Fruit fly (Drosophila melanogaster) whole organism, embryonic: ENCODE measurements around the gene Ube4B.

Experiments
- Atf-2 ChIP-seq: fragments of 200-800 bp; sonication (Bioruptor generic); optimal IDR thresholded peaks from 2 replicates; lab custom pipeline; 2016; ENCODE audit warnings: missing biosample characterization, missing genetic modification characterization
- Atf3 ChIP-seq: fragments of 200-800 bp; sonication (Bioruptor generic); optimal IDR thresholded peaks from 3 replicates; lab custom pipeline; 2016; ENCODE audit warnings: missing biosample characterization, missing genetic modification characterization
- BtbVII ChIP-seq: fragments of 200-800 bp; sonication (Bioruptor generic); optimal IDR thresholded peaks from 3 replicates; lab custom pipeline; 2017; ENCODE audit warnings: missing biosample characterization, mild to moderate bottlenecking, missing genetic modification characterization
- CG11398 ChIP-seq: fragments of 200-800 bp; sonication (Bioruptor generic); optimal IDR thresholded peaks from 2 replicates; lab custom pipeline; 2016; ENCODE audit warnings: missing biosample characterization, missing genetic modification characterization
- CG11695 ChIP-seq: fragments of 200-800 bp; sonication (Bioruptor generic); IDR thresholded peaks from 3 replicates; pipeline ENCODE4 v1.3.6; 2022; ENCODE audit warnings: missing biosample characterization, missing genetic modification characterization
- CG11696 ChIP-seq: fragments of 200-800 bp; sonication (Bioruptor generic); IDR thresholded peaks from 2 replicates; pipeline ENCODE4 v1.3.6; 2022; ENCODE audit warnings: missing biosample characterization, missing genetic modification characterization
- CG12155 ChIP-seq: fragments of 200-800 bp; sonication (Bioruptor generic); optimal IDR thresholded peaks from 3 replicates; lab custom pipeline; 2016; ENCODE audit warnings: missing biosample characterization, missing genetic modification characterization
- CG12236 ChIP-seq: fragments of 200-800 bp; sonication (Bioruptor generic); optimal IDR thresholded peaks from 2 replicates; lab custom pipeline; 2016; ENCODE audit warnings: missing biosample characterization, missing genetic modification characterization
- CG13287 ChIP-seq: fragments of 200-800 bp; sonication (Bioruptor generic); IDR thresholded peaks from 2 replicates; pipeline ENCODE4 v1.3.6; 2022; ENCODE audit warnings: missing biosample characterization, missing genetic modification characterization; ENCODE audit not compliant: partially characterized antibody
- CG15073 ChIP-seq: fragments of 200-800 bp; sonication (Bioruptor generic); optimal IDR thresholded peaks from 2 replicates; lab custom pipeline; 2016; ENCODE audit warnings: missing biosample characterization, missing genetic modification characterization
- CG15479 ChIP-seq: fragments of 200-800 bp; sonication (Bioruptor generic); optimal IDR thresholded peaks from 3 replicates; lab custom pipeline; 2019; ENCODE audit warnings: missing biosample characterization, mild to moderate bottlenecking, missing genetic modification characterization, moderate library complexity
- CG15601 ChIP-seq: fragments of 200-800 bp; sonication (Bioruptor generic); optimal IDR thresholded peaks from 3 replicates; lab custom pipeline; 2019; ENCODE audit warnings: missing biosample characterization, mild to moderate bottlenecking, missing genetic modification characterization, moderate library complexity
- CG30020 ChIP-seq: fragments of 200-800 bp; optimal IDR thresholded peaks from 2 replicates; lab custom pipeline; 2019; ENCODE audit warnings: missing biosample characterization, mild to moderate bottlenecking, missing genetic modification characterization, moderate library complexity
- CG3847 ChIP-seq: fragments of 200-800 bp; sonication (Bioruptor generic); IDR thresholded peaks from 2 replicates; pipeline ENCODE4 v1.3.6; 2022; ENCODE audit warnings: missing biosample characterization, missing genetic modification characterization
- CG5180 ChIP-seq: fragments of 200-800 bp; sonication (Bioruptor generic); optimal IDR thresholded peaks from 3 replicates; lab custom pipeline; 2017; ENCODE audit warnings: missing biosample characterization, missing genetic modification characterization, mild to moderate bottlenecking, moderate library complexity, missing genetic modification reagents
- CG7786 ChIP-seq: fragments of 200-800 bp; sonication (Bioruptor generic); optimal IDR thresholded peaks from 2 replicates; lab custom pipeline; 2016; ENCODE audit warnings: missing biosample characterization, missing genetic modification characterization
- CG7963 ChIP-seq: fragments of 200-800 bp; sonication (Bioruptor generic); IDR thresholded peaks from 3 replicates; pipeline ENCODE4 v1.3.6; 2022; ENCODE audit warnings: missing biosample characterization, missing genetic modification characterization; ENCODE audit not compliant: partially characterized antibody
- CG8359 ChIP-seq: fragments of 200-800 bp; sonication (Bioruptor generic); optimal IDR thresholded peaks from 2 replicates; lab custom pipeline; 2017; ENCODE audit warnings: missing biosample characterization, mild to moderate bottlenecking, missing genetic modification characterization, borderline replicate concordance
- CTCF ChIP-seq: fragments of 200-800 bp; sonication (Bioruptor generic); optimal IDR thresholded peaks from 2 replicates; lab custom pipeline; 2017; ENCODE audit warnings: missing biosample characterization, mild to moderate bottlenecking, missing genetic modification characterization, moderate library complexity
- CoRest ChIP-seq: fragments of 200-800 bp; sonication (Bioruptor generic); optimal IDR thresholded peaks from 3 replicates; lab custom pipeline; 2018; ENCODE audit warnings: missing biosample characterization, mild to moderate bottlenecking, missing genetic modification characterization, moderate library complexity
- CrebB ChIP-seq: fragments of 200-800 bp; sonication (Bioruptor generic); optimal IDR thresholded peaks from 3 replicates; lab custom pipeline; 2018; ENCODE audit warnings: missing biosample characterization, mild to moderate bottlenecking, missing genetic modification characterization
- D19A ChIP-seq: fragments of 200-800 bp; optimal IDR thresholded peaks from 3 replicates; lab custom pipeline; 2019; ENCODE audit warnings: missing biosample characterization, mild to moderate bottlenecking, missing genetic modification characterization, moderate library complexity
- Dll ChIP-seq: fragments of 200-800 bp; sonication (Bioruptor generic); IDR thresholded peaks from 4 replicates; pipeline ENCODE4 v1.3.6; 2022; ENCODE audit warnings: missing biosample characterization, missing genetic modification characterization; ENCODE audit not compliant: partially characterized antibody
- HmgD ChIP-seq: fragments of 200-800 bp; sonication (Bioruptor generic); optimal IDR thresholded peaks from 3 replicates; lab custom pipeline; 2016; ENCODE audit warnings: missing biosample characterization, missing genetic modification characterization
- Mes4 ChIP-seq: fragments of 200-800 bp; sonication (Bioruptor generic); optimal IDR thresholded peaks from 2 replicates; lab custom pipeline; 2016; ENCODE audit warnings: missing biosample characterization, missing genetic modification characterization
- PHDP ChIP-seq: fragments of 200-800 bp; sonication (Bioruptor generic); optimal IDR thresholded peaks from 3 replicates; lab custom pipeline; 2018; ENCODE audit warnings: missing biosample characterization, mild to moderate bottlenecking, missing genetic modification characterization, moderate library complexity
- Rfx ChIP-seq: fragments of 200-800 bp; sonication (Bioruptor generic); IDR thresholded peaks from 2 replicates; pipeline ENCODE4 v1.3.6; 2022; ENCODE audit warnings: missing biosample characterization, missing genetic modification characterization
- Tbp ChIP-seq: fragments of >200 bp; optimal IDR thresholded peaks from 2 replicates; lab custom pipeline; 2018; ENCODE audit warnings: missing biosample characterization, missing genetic modification characterization
- ab ChIP-seq: fragments of 200-800 bp; sonication (Bioruptor generic); optimal IDR thresholded peaks from 2 replicates; lab custom pipeline; 2016; ENCODE audit warnings: missing biosample characterization, missing genetic modification characterization
- cato ChIP-seq: fragments of 200-800 bp; sonication (Bioruptor generic); optimal IDR thresholded peaks from 2 replicates; lab custom pipeline; 2016; ENCODE audit warnings: missing biosample characterization, missing genetic modification characterization, borderline replicate concordance
- chif ChIP-seq, 2 experiments: fragments of 200-800 bp; sonication (Bioruptor generic); optimal IDR thresholded peaks; 3 replicates each; lab custom pipeline; 2016; ENCODE audit warnings: missing biosample characterization in 2 of 2, missing genetic modification characterization in 2 of 2
- chn ChIP-seq: fragments of 200-800 bp; sonication (Bioruptor generic); optimal IDR thresholded peaks from 2 replicates; lab custom pipeline; 2016; ENCODE audit warnings: missing biosample characterization, missing genetic modification characterization
- ci ChIP-seq: fragments of 200-800 bp; sonication (Bioruptor generic); IDR thresholded peaks from 3 replicates; pipeline ENCODE4 v1.3.6; 2022; ENCODE audit warnings: missing biosample characterization, missing genetic modification characterization
- dan ChIP-seq: fragments of 200-800 bp; sonication (Bioruptor generic); IDR thresholded peaks from 2 replicates; pipeline ENCODE4 v1.3.6; 2022; ENCODE audit warnings: missing biosample characterization, missing genetic modification characterization
- en ChIP-seq: fragments of 200-800 bp; sonication (Bioruptor generic); optimal IDR thresholded peaks from 2 replicates; lab custom pipeline; 2016; ENCODE audit warnings: missing biosample characterization, missing genetic modification characterization
- fd102C ChIP-seq: fragments of 200-800 bp; sonication (Bioruptor generic); optimal IDR thresholded peaks from 2 replicates; lab custom pipeline; 2018; ENCODE audit warnings: missing biosample characterization, mild to moderate bottlenecking, missing genetic modification characterization, moderate library complexity
- fd3F ChIP-seq: fragments of 200-800 bp; sonication (Bioruptor generic); optimal IDR thresholded peaks from 2 replicates; lab custom pipeline; 2018; ENCODE audit warnings: missing biosample characterization, mild to moderate bottlenecking, missing genetic modification characterization, moderate library complexity
- gfzf ChIP-seq: fragments of 200-800 bp; sonication (Bioruptor generic); optimal IDR thresholded peaks from 2 replicates; lab custom pipeline; 2016; ENCODE audit warnings: missing biosample characterization, mild to moderate bottlenecking, missing genetic modification characterization, moderate library complexity
- jigr1 ChIP-seq: fragments of 200-800 bp; sonication (Bioruptor generic); IDR thresholded peaks from 3 replicates; pipeline ENCODE4 v1.3.6; 2022; ENCODE audit warnings: missing biosample characterization, missing genetic modification characterization
- lbe ChIP-seq: fragments of 200-800 bp; sonication (Bioruptor generic); optimal IDR thresholded peaks from 2 replicates; lab custom pipeline; 2016; ENCODE audit warnings: missing biosample characterization, mild to moderate bottlenecking, missing genetic modification characterization
- pho ChIP-seq: fragments of 200-800 bp; sonication (Bioruptor generic); optimal IDR thresholded peaks from 2 replicates; lab custom pipeline; 2016; ENCODE audit warnings: missing biosample characterization, missing genetic modification characterization
- pnt ChIP-seq: fragments of 200-800 bp; sonication (Bioruptor generic); optimal IDR thresholded peaks from 3 replicates; lab custom pipeline; 2016; ENCODE audit warnings: missing biosample characterization, missing genetic modification characterization
- pzg ChIP-seq: fragments of 200-800 bp; sonication (Bioruptor generic); optimal IDR thresholded peaks from 3 replicates; lab custom pipeline; 2018; ENCODE audit warnings: missing biosample characterization, mild to moderate bottlenecking, missing genetic modification characterization, moderate library complexity
- sc ChIP-seq, 3 experiments: fragments of >200 bp in 2 of 3; fragments of 200-800 bp in 1 of 3; sonication (Bioruptor generic) in 1 of 3; optimal IDR thresholded peaks; 2 replicates in 2 of 3; 3 replicates in 1 of 3; lab custom pipeline; 2017; ENCODE audit warnings: mild to moderate bottlenecking in 1 of 3, missing biosample characterization in 1 of 3, missing genetic modification characterization in 1 of 3, missing genetic modification reagents in 1 of 3
- scrt ChIP-seq: fragments of 200-800 bp; sonication (Bioruptor generic); optimal IDR thresholded peaks from 2 replicates; lab custom pipeline; 2018; ENCODE audit warnings: missing biosample characterization, mild to moderate bottlenecking, missing genetic modification characterization, moderate library complexity
- sens ChIP-seq: fragments of 200-800 bp; sonication (Bioruptor generic); peaks from one replicate; lab custom pipeline; 2016; ENCODE audit warnings: missing biosample characterization, missing genetic modification characterization
- shn ChIP-seq: fragments of 200-800 bp; sonication (Bioruptor generic); optimal IDR thresholded peaks from 3 replicates; lab custom pipeline; 2016; ENCODE audit warnings: missing biosample characterization, missing genetic modification characterization
- stwl ChIP-seq: fragments of 200-800 bp; sonication (Bioruptor generic); optimal IDR thresholded peaks from 3 replicates; lab custom pipeline; 2018; ENCODE audit warnings: missing biosample characterization, mild to moderate bottlenecking, missing genetic modification characterization, moderate library complexity
- wek ChIP-seq: fragments of 200-800 bp; sonication (Bioruptor generic); optimal IDR thresholded peaks from 3 replicates; lab custom pipeline; 2018; ENCODE audit warnings: missing biosample characterization, mild to moderate bottlenecking, missing genetic modification characterization, moderate library complexity
- zen2 ChIP-seq: fragments of 200-800 bp; sonication (Bioruptor generic); IDR thresholded peaks from 3 replicates; pipeline ENCODE4 v1.3.6; 2022; ENCODE audit warnings: missing biosample characterization, missing genetic modification characterization; ENCODE audit not compliant: partially characterized antibody

Gene Ube4B

dm6 chr2L:13060037-13060537 is 40.9 kb upstream of the Ube4B start, which contains the start of gene CG9932 (continued):
- TF ChIP-seq chn (GFP tag; lab: Kevin White, UChicago) = no peak
- no peak for TF ChIP-seq CG7786 (GFP tag; lab: Kevin White, UChicago)
- no peak for TF ChIP-seq pnt (GFP tag; lab: Kevin White, UChicago)
- no peak for TF ChIP-seq CG11398
- TF ChIP-seq gfzf (GFP tag; lab: Kevin White, UChicago) = no peak
- peak; percentile 4 for TF ChIP-seq Mes4 (GFP tag; lab: Kevin White, UChicago)
- no peak for TF ChIP-seq pho (GFP tag; lab: Kevin White, UChicago)
- no peak for TF ChIP-seq en
- TF ChIP-seq CG15601 (tag; lab: Kevin White, UChicago) = no peak
- no peak for TF ChIP-seq ab (GFP tag; lab: Kevin White, UChicago)
- TF ChIP-seq sc (optimal IDR thresholded peaks at IDR 0.05; lab: Kevin White, UChicago) = no peak
- TF ChIP-seq sc (GFP tag; optimal IDR thresholded peaks at IDR 0.05; lab: Kevin White, UChicago) = no peak
- peak; percentile 86 for TF ChIP-seq CG5180 (GFP tag; lab: Kevin White, UChicago)
- TF ChIP-seq CG15479 (GFP tag; lab: Kevin White, UChicago) = no peak
- no peak for TF ChIP-seq PHDP
- no peak for TF ChIP-seq CG15073 (GFP tag; lab: Kevin White, UChicago)
- peak; percentile 16 for TF ChIP-seq CG8359 (GFP tag; lab: Kevin White, UChicago)
- no peak; the same call in 2 of the 3 replicates for TF ChIP-seq CG11695 (GFP tag; lab: Robert Waterston, UW)
- TF ChIP-seq CG12236 (GFP tag; lab: Kevin White, UChicago) = no peak
- no peak for TF ChIP-seq CG7963
- TF ChIP-seq CoRest (tag; lab: Kevin White, UChicago) = no peak
- TF ChIP-seq shn (GFP tag; lab: Kevin White, UChicago) = no peak
- TF ChIP-seq lbe (GFP tag; lab: Kevin White, UChicago) = peak; percentile 59
- TF ChIP-seq CG11696 (GFP tag; lab: Robert Waterston, UW) = no peak
- TF ChIP-seq CG30020 (tag; lab: Kevin White, UChicago) = no peak
- no peak for TF ChIP-seq CTCF (GFP tag; lab: Kevin White, UChicago)
- TF ChIP-seq fd3F (GFP tag; lab: Kevin White, UChicago) = no peak
- TF ChIP-seq dan (GFP tag; lab: Robert Waterston, UW) = no peak
- TF ChIP-seq Tbp (GFP tag; lab: Kevin White, UChicago) = no peak
- no peak for TF ChIP-seq CG3847
- TF ChIP-seq sens (GFP tag; lab: Kevin White, UChicago) = no peak
- peak; percentile 63 for TF ChIP-seq CG13287
- no peak for TF ChIP-seq Atf-2 (GFP tag; lab: Kevin White, UChicago)
- TF ChIP-seq wek (GFP tag; lab: Kevin White, UChicago) = peak; percentile 4
- TF ChIP-seq ci (GFP tag; lab: Robert Waterston, UW) = no peak; the same call in 2 of the 3 replicates
- TF ChIP-seq pzg = no peak
- no peak for TF ChIP-seq CG12155 (GFP tag; lab: Kevin White, UChicago)
- peak; percentile 8 for TF ChIP-seq CrebB (tag; lab: Kevin White, UChicago)
- TF ChIP-seq scrt = peak; percentile 31
- TF ChIP-seq BtbVII (GFP tag; lab: Kevin White, UChicago) = peak; percentile 57
- peak; percentile 55; the same call in 2 of the 3 replicates for TF ChIP-seq zen2
- no peak for TF ChIP-seq Atf3 (GFP tag; lab: Kevin White, UChicago)
- no peak for TF ChIP-seq fd102C (GFP tag; lab: Kevin White, UChicago)
- no peak for TF ChIP-seq cato (GFP tag; lab: Kevin White, UChicago)
- peak; percentile 60 for TF ChIP-seq Dll (GFP tag; lab: Robert Waterston, UW)
- TF ChIP-seq jigr1 (GFP tag; lab: Robert Waterston, UW) = no peak
- no peak for TF ChIP-seq stwl (tag; lab: Kevin White, UChicago)
- TF ChIP-seq chif (GFP tag; optimal IDR thresholded peaks at IDR 0.05; lab: Kevin White, UChicago) = no peak
- TF ChIP-seq D19A (tag; lab: Kevin White, UChicago) = no peak
- TF ChIP-seq HmgD (GFP tag; lab: Kevin White, UChicago) = peak; percentile 21
- peak; percentile 27; the same call in 1 of the 2 replicates for TF ChIP-seq Rfx
